Worm (Caenorhabditis elegans) whole organism, L1 larva: ENCODE measurements around the gene Y82E9BR.20.

Experiments
- aha-1 ChIP-seq: fragments of 150-350 bp; optimal IDR thresholded peaks from 2 replicates; lab custom pipeline; 2014; ENCODE audit warnings: missing biosample characterization, missing genetic modification characterization
- pag-3 ChIP-seq: sonication (generic microtip); optimal IDR thresholded peaks from 2 replicates; lab custom pipeline; 2017; ENCODE audit warnings: missing genetic modification characterization, mild to moderate bottlenecking, missing compliant biosample characterization, antibody characterized with exemption, borderline replicate concordance; ENCODE audit not compliant: insufficient read depth
- sptf-1 ChIP-seq: fragments of 150-350 bp; optimal IDR thresholded peaks from 2 replicates; lab custom pipeline; 2014; ENCODE audit warnings: missing biosample characterization, missing genetic modification characterization
- zag-1 ChIP-seq: fragments of 150-350 bp; optimal IDR thresholded peaks from 2 replicates; lab custom pipeline; 2014; ENCODE audit warnings: missing biosample characterization, missing genetic modification characterization
- ztf-4 ChIP-seq: fragments of 150-350 bp; optimal IDR thresholded peaks from 2 replicates; lab custom pipeline; 2014; ENCODE audit warnings: missing biosample characterization, missing genetic modification characterization

DNA sequence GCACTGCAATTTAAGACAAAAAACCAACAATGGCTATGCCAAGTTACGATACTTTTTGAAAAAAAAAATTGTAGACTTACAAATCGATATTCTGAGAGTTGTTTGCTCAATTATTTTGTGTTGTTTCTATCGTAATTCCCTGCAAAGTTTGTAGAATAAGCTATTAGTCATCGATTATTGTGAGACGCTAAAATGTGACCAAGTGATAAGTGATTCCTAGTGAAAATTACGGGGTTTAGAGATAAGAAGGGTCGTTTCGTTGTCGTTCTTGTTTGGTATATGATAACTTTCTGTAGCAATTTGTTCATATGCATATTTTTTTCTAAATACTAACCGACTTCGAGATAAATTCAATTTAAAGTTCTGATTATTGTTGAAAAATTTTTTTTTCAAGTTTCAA is 24.0 kb downstream of the Y82E9BR.20 start:
- TF ChIP-seq pag-3 (tag; lab: Kevin White, UChicago) (no peak), zag-1 (tag; lab: Kevin White, UChicago) (no peak), aha-1 (tag; lab: Kevin White, UChicago) (no peak), sptf-1 (tag; lab: Kevin White, UChicago) (no peak), ztf-4 (no peak)
